Worm (Caenorhabditis elegans): ENCODE results near the gene dao-4.

Gene dao-4

ce11 chrX:10053742-10054409 lies 21.2 kb upstream of the dao-4 start, which contains the start of gene cbs-1:
Gene cbs-1, plus strand, starts transcription at chrX:10054275.
- TF ChIP-seq fos-1 (tag; optimal IDR thresholded peaks at IDR 0.05) = peak; percentile 65
- peak; percentile 17 for TF ChIP-seq sma-9 (GFP tag; optimal IDR thresholded peaks at IDR 0.05)
- no peak for TF ChIP-seq sma-9 (tag; optimal IDR thresholded peaks at IDR 0.05)
- peak; percentile 54 for TF ChIP-seq nhr-25 (tag; optimal IDR thresholded peaks at IDR 0.05)
- no peak for TF ChIP-seq peb-1 (tag; optimal IDR thresholded peaks at IDR 0.05)
- TF ChIP-seq nhr-21 (tag; optimal IDR thresholded peaks at IDR 0.05) = no peak
- TF ChIP-seq ama-1 (optimal IDR thresholded peaks at IDR 0.05) = peak; percentile 18
- TF ChIP-seq nhr-6 (tag; optimal IDR thresholded peaks at IDR 0.05) = no peak

- no peak for TF ChIP-seq dmd-4 (tag; optimal IDR thresholded peaks at IDR 0.05)
- no peak for TF ChIP-seq Y55F3AM.14 (GFP tag; optimal IDR thresholded peaks at IDR 0.05)
- TF ChIP-seq nhr-6 (tag; optimal IDR thresholded peaks at IDR 0.05) = no peak
- TF ChIP-seq zag-1 (tag; optimal IDR thresholded peaks at IDR 0.05) = no peak
- peak; percentile 55 for TF ChIP-seq fos-1 (tag; optimal IDR thresholded peaks at IDR 0.05)
- no peak for TF ChIP-seq mdl-1 (tag; optimal IDR thresholded peaks at IDR 0.05)
- peak; percentile 33 for TF ChIP-seq blmp-1 (tag; optimal IDR thresholded peaks at IDR 0.05; ENCODE audit: insufficient read depth)
- TF ChIP-seq ztf-1 (GFP tag; conservative IDR thresholded peaks at IDR 0.05) = no peak
- TF ChIP-seq elt-1 (tag; optimal IDR thresholded peaks at IDR 0.05) = no peak
These were observed 20.7 kb upstream of the dao-4 start for ce11 chrX:10054410-10054800.

- TF ChIP-seq mab-5 (tag; optimal IDR thresholded peaks at IDR 0.05) (no peak), nhr-11 (tag; optimal IDR thresholded peaks at IDR 0.05) (no peak), ceh-82 (tag; optimal IDR thresholded peaks at IDR 0.05) (no peak), ZK546.5 (tag; optimal IDR thresholded peaks at IDR 0.05) (no peak), nhr-12 (tag; optimal IDR thresholded peaks at IDR 0.05) (no peak), egl-27 (tag; optimal IDR thresholded peaks at IDR 0.05) (no peak), elt-1 (tag; optimal IDR thresholded peaks at IDR 0.05) (no peak), nhr-23 (tag; optimal IDR thresholded peaks at IDR 0.05) (no peak), mbf-1 (tag; optimal IDR thresholded peaks at IDR 0.05) (no peak), nhr-21 (tag; optimal IDR thresholded peaks at IDR 0.05) (no peak), unc-62 (GFP tag; optimal IDR thresholded peaks at IDR 0.05) (no peak)
These were observed 16.8 kb upstream of the dao-4 start, which contains the start of gene ZC373.2 for ce11 chrX:10058332-10058731. Gene ZC373.2, minus strand, starts transcription at chrX:10058432.

- TF ChIP-seq egl-27 (tag; optimal IDR thresholded peaks at IDR 0.05) (no peak), sem-4 (tag; optimal IDR thresholded peaks at IDR 0.05) (no peak), skn-1 (tag; optimal IDR thresholded peaks at IDR 0.05) (no peak), zag-1 (tag; optimal IDR thresholded peaks at IDR 0.05) (no peak), nhr-6 (tag; optimal IDR thresholded peaks at IDR 0.05) (no peak), nhr-21 (tag; optimal IDR thresholded peaks at IDR 0.05) (no peak), alr-1 (tag; optimal IDR thresholded peaks at IDR 0.05) (no peak), ztf-11 (tag; optimal IDR thresholded peaks at IDR 0.05) (no peak), nhr-129 (tag; optimal IDR thresholded peaks at IDR 0.05) (no peak)
These were observed 14.5 kb upstream of the dao-4 start, which contains the start of gene ZC373.3 for ce11 chrX:10060475-10061011. Gene ZC373.3, plus strand, starts transcription at chrX:10060525.

DNA sequence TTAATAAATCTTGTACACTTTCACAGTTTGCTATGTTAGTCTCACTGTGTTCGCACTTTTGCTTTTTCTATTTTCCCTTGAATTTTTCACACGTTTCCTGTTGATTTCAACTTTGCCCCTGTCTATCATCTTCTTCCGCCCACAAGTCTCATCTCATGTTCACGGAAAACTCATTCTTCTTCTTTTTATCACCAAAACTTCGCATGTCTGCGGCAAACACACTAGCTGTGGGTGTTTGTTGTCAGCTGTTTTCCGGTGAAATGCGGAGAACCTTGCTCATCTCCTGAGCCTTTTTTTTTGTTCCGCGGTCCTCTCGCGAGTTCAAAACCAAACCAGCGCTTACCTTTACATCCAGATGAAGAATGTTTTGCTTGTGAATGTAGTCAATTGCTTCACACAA lies 6.6 kb upstream of the dao-4 start:
- peak; percentile 28 for TF ChIP-seq sma-9 (GFP tag; optimal IDR thresholded peaks at IDR 0.05)
- no peak for TF ChIP-seq sma-9 (tag; optimal IDR thresholded peaks at IDR 0.05)
- TF ChIP-seq F13H6.1 (tag; optimal IDR thresholded peaks at IDR 0.05) = peak; percentile 45
- peak; percentile 37 for TF ChIP-seq nhr-129 (tag; optimal IDR thresholded peaks at IDR 0.05)
- no peak for TF ChIP-seq nhr-11 (tag; optimal IDR thresholded peaks at IDR 0.05)
- TF ChIP-seq gmeb-1 (tag; optimal IDR thresholded peaks at IDR 0.05) = no peak
- TF ChIP-seq ztf-1 (GFP tag; conservative IDR thresholded peaks at IDR 0.05) = no peak

DNA sequence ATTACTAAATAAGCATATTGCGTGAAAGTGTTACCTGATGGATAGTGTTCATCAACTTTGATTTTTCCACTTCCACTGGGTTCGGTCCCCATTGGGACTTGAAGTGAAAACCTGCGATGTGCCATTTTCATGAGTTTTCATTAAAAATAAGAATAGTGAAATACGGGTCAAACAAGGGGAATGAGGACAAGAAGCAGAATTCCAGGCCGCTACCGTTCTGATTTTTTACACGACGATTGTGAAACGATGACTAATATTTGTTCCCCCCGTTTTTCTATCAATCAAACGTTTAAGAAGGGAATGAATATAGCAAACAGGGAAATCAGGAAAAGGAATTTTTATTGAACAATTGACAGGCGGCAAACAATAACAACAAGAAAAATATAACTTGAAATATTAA lies 5.4 kb upstream of the dao-4 start, which contains the start of gene mlck-1:
Gene mlck-1, minus strand, starts transcription at position 101 of the 400 bp plus-strand sequence.
- TF ChIP-seq sma-9 (GFP tag; optimal IDR thresholded peaks at IDR 0.05) (no peak), sma-9 (tag; optimal IDR thresholded peaks at IDR 0.05) (no peak), nhr-6 (tag; optimal IDR thresholded peaks at IDR 0.05) (no peak), ama-1 (optimal IDR thresholded peaks at IDR 0.05) (no peak), mbf-1 (tag; optimal IDR thresholded peaks at IDR 0.05) (no peak), nhr-129 (tag; optimal IDR thresholded peaks at IDR 0.05) (no peak), fos-1 (tag; optimal IDR thresholded peaks at IDR 0.05) (no peak), ztf-4 (tag; optimal IDR thresholded peaks at IDR 0.05) (no peak), nhr-237 (tag; optimal IDR thresholded peaks at IDR 0.05) (no peak)

Measured in whole organism, L2 larva.